Worm (Caenorhabditis elegans): Measurements from ENCODE around the gene argn-1.

ce11 chrX:5605049-5605448 lies 24.8 kb upstream of the argn-1 start:
- TF ChIP-seq ama-1 (optimal IDR thresholded peaks at IDR 0.05) (no peak), tbx-37 (GFP tag; conservative IDR thresholded peaks at IDR 0.05) (no peak), sea-1 (GFP tag; conservative IDR thresholded peaks at IDR 0.05) (no peak), F13C5.2 (tag; optimal IDR thresholded peaks at IDR 0.05) (no peak)
